Fruit fly (Drosophila melanogaster) whole organism, embryonic: Measurements from ENCODE around the gene Tlk.

Experiments used
- BtbVII ChIP-seq: fragments of 200-800 bp; sonication (Bioruptor generic); optimal IDR thresholded peaks from 3 replicates; lab custom pipeline; 2017; ENCODE audit warnings: missing biosample characterization, mild to moderate bottlenecking, missing genetic modification characterization
- CG1024 ChIP-seq: fragments of 200-800 bp; sonication (Bioruptor generic); IDR thresholded peaks from 2 replicates; pipeline ENCODE4 v1.3.6; 2022; ENCODE audit warnings: missing biosample characterization, missing genetic modification characterization
- CG11247 ChIP-seq: fragments of 200-800 bp; sonication (Bioruptor generic); IDR thresholded peaks from 2 replicates; pipeline ENCODE4 v1.3.6; 2022; ENCODE audit warnings: missing biosample characterization, missing genetic modification characterization
- CG11696 ChIP-seq: fragments of 200-800 bp; sonication (Bioruptor generic); IDR thresholded peaks from 2 replicates; pipeline ENCODE4 v1.3.6; 2022; ENCODE audit warnings: missing biosample characterization, missing genetic modification characterization
- CG13894 ChIP-seq: fragments of 200-800 bp; sonication (Bioruptor generic); optimal IDR thresholded peaks from 3 replicates; lab custom pipeline; 2018; ENCODE audit warnings: missing biosample characterization, mild to moderate bottlenecking, missing genetic modification characterization, moderate library complexity
- CG14965 ChIP-seq: fragments of 200-800 bp; sonication (Bioruptor generic); optimal IDR thresholded peaks from 2 replicates; lab custom pipeline; 2016; ENCODE audit warnings: missing biosample characterization, missing genetic modification characterization, borderline replicate concordance
- CG15073 ChIP-seq: fragments of 200-800 bp; sonication (Bioruptor generic); optimal IDR thresholded peaks from 2 replicates; lab custom pipeline; 2016; ENCODE audit warnings: missing biosample characterization, missing genetic modification characterization
- CG15479 ChIP-seq: fragments of 200-800 bp; sonication (Bioruptor generic); optimal IDR thresholded peaks from 3 replicates; lab custom pipeline; 2019; ENCODE audit warnings: missing biosample characterization, mild to moderate bottlenecking, missing genetic modification characterization, moderate library complexity
- CG17912 ChIP-seq: fragments of 200-800 bp; sonication (Bioruptor generic); optimal IDR thresholded peaks from 2 replicates; lab custom pipeline; 2018; ENCODE audit warnings: missing biosample characterization, mild to moderate bottlenecking, missing genetic modification characterization
- CG2129 ChIP-seq: fragments of 200-800 bp; sonication (Bioruptor generic); IDR thresholded peaks from 2 replicates; pipeline ENCODE4 v1.3.6; 2022; ENCODE audit warnings: missing biosample characterization, missing genetic modification characterization; ENCODE audit not compliant: partially characterized antibody
- CG30403 ChIP-seq: fragments of 200-800 bp; sonication (Bioruptor generic); optimal IDR thresholded peaks from 3 replicates; lab custom pipeline; 2016; ENCODE audit warnings: missing biosample characterization, missing genetic modification characterization
- CG31224 ChIP-seq: fragments of 200-800 bp; sonication (Bioruptor generic); IDR thresholded peaks from 2 replicates; pipeline ENCODE4 v1.3.6; 2022; ENCODE audit warnings: missing biosample characterization, missing genetic modification characterization
- CG6254 ChIP-seq: fragments of 200-800 bp; sonication (Bioruptor generic); optimal IDR thresholded peaks from 3 replicates; lab custom pipeline; 2017; ENCODE audit warnings: mild to moderate bottlenecking, missing biosample characterization, missing genetic modification reagents, missing genetic modification characterization
- CG6765 ChIP-seq: fragments of 200-800 bp; sonication (Bioruptor generic); optimal IDR thresholded peaks from 3 replicates; lab custom pipeline; 2017; ENCODE audit warnings: missing biosample characterization, mild to moderate bottlenecking, missing genetic modification characterization
- CG6813 ChIP-seq: fragments of 200-800 bp; sonication (Bioruptor generic); optimal IDR thresholded peaks from 2 replicates; lab custom pipeline; 2017; ENCODE audit warnings: missing biosample characterization, missing genetic modification characterization, mild to moderate bottlenecking, moderate library complexity, missing genetic modification reagents
- CG8359 ChIP-seq: fragments of 200-800 bp; sonication (Bioruptor generic); optimal IDR thresholded peaks from 2 replicates; lab custom pipeline; 2017; ENCODE audit warnings: missing biosample characterization, mild to moderate bottlenecking, missing genetic modification characterization, borderline replicate concordance
- CG8478 ChIP-seq: fragments of >200 bp; optimal IDR thresholded peaks from 2 replicates; lab custom pipeline; 2018
- CkIIα-i1 ChIP-seq: fragments of 200-800 bp; sonication (Bioruptor generic); IDR thresholded peaks from 2 replicates; pipeline ENCODE4 v1.3.6; 2022; ENCODE audit warnings: missing biosample characterization, missing genetic modification characterization
- Dip3 ChIP-seq: fragments of 200-800 bp; sonication (Bioruptor generic); optimal IDR thresholded peaks from 3 replicates; lab custom pipeline; 2016; ENCODE audit warnings: missing biosample characterization, missing genetic modification characterization
- Dref ChIP-seq: fragments of 200-800 bp; sonication (Bioruptor generic); IDR thresholded peaks from 2 replicates; pipeline ENCODE4 v1.3.6; 2022; ENCODE audit warnings: missing biosample characterization, missing genetic modification characterization
- Fer3 ChIP-seq: fragments of 200-800 bp; sonication (Bioruptor generic); optimal IDR thresholded peaks from 2 replicates; lab custom pipeline; 2018; ENCODE audit warnings: missing biosample characterization, mild to moderate bottlenecking, missing genetic modification characterization, moderate library complexity
- H2.0 ChIP-seq: fragments of 200-800 bp; sonication (Bioruptor generic); IDR thresholded peaks from 2 replicates; pipeline ENCODE4 v1.3.6; 2022; ENCODE audit warnings: missing biosample characterization, missing genetic modification characterization
- HLH54F ChIP-seq: fragments of 200-800 bp; sonication (Bioruptor generic); optimal IDR thresholded peaks from 3 replicates; lab custom pipeline; 2016; ENCODE audit warnings: missing biosample characterization, missing genetic modification characterization
- Lim3 ChIP-seq: fragments of 200-800 bp; sonication (Bioruptor generic); IDR thresholded peaks from 2 replicates; pipeline ENCODE4 v1.3.6; 2022; ENCODE audit warnings: missing biosample characterization, missing genetic modification characterization
- Mad ChIP-seq: fragments of 200-800 bp; sonication (Bioruptor generic); optimal IDR thresholded peaks from 2 replicates; lab custom pipeline; 2016; ENCODE audit warnings: missing biosample characterization, missing genetic modification characterization
- Ptx1 ChIP-seq: fragments of 200-800 bp; sonication (Bioruptor generic); IDR thresholded peaks from 2 replicates; pipeline ENCODE4 v1.3.6; 2022; ENCODE audit warnings: missing biosample characterization, missing genetic modification characterization
- Sry-β ChIP-seq: fragments of 200-800 bp; sonication (Bioruptor generic); optimal IDR thresholded peaks from 2 replicates; lab custom pipeline; 2018; ENCODE audit warnings: missing biosample characterization, mild to moderate bottlenecking, missing genetic modification characterization, moderate library complexity
- Trl ChIP-seq, 3 experiments: fragments of >200 bp in 2 of 3; fragments of 200-800 bp in 1 of 3; sonication (Bioruptor generic) in 1 of 3; optimal IDR thresholded peaks; 2 replicates in 1 of 3; 3 replicates in 2 of 3; lab custom pipeline; 2016 to 2017; ENCODE audit warnings: missing biosample characterization in 1 of 3, missing genetic modification characterization in 1 of 3
- bowl ChIP-seq: fragments of 200-800 bp; sonication (Bioruptor generic); IDR thresholded peaks from 2 replicates; pipeline ENCODE4 v1.3.6; 2022; ENCODE audit warnings: missing biosample characterization, missing genetic modification characterization
- corto ChIP-seq: fragments of 200-800 bp; sonication (Bioruptor generic); optimal IDR thresholded peaks from 2 replicates; lab custom pipeline; 2016; ENCODE audit warnings: missing biosample characterization, mild to moderate bottlenecking, missing genetic modification characterization, moderate library complexity
- ems ChIP-seq: fragments of 200-800 bp; sonication (Bioruptor generic); optimal IDR thresholded peaks from 3 replicates; lab custom pipeline; 2016; ENCODE audit warnings: missing biosample characterization, missing genetic modification characterization
- gce ChIP-seq: fragments of 200-800 bp; sonication (Bioruptor generic); IDR thresholded peaks from 3 replicates; pipeline ENCODE4 v1.3.6; 2022; ENCODE audit warnings: missing biosample characterization, missing genetic modification characterization
- gt ChIP-seq: fragments of 200-800 bp; sonication (Bioruptor generic); IDR thresholded peaks from 2 replicates; pipeline ENCODE4 v1.3.6; 2022; ENCODE audit warnings: missing biosample characterization, missing genetic modification characterization
- jigr1 ChIP-seq: fragments of 200-800 bp; sonication (Bioruptor generic); IDR thresholded peaks from 3 replicates; pipeline ENCODE4 v1.3.6; 2022; ENCODE audit warnings: missing biosample characterization, missing genetic modification characterization
- jing ChIP-seq: fragments of 200-800 bp; sonication (Bioruptor generic); optimal IDR thresholded peaks from 2 replicates; lab custom pipeline; 2018; ENCODE audit warnings: missing biosample characterization, mild to moderate bottlenecking, missing genetic modification characterization
- lola ChIP-seq, 3 experiments: fragments of >200 bp in 2 of 3; fragments of 200-800 bp in 1 of 3; sonication (Bioruptor generic) in 1 of 3; optimal IDR thresholded peaks; 2 replicates each; lab custom pipeline; 2017 to 2019; ENCODE audit warnings: missing biosample characterization in 3 of 3, missing genetic modification characterization in 3 of 3, mild to moderate bottlenecking in 1 of 3, moderate library complexity in 1 of 3
- luna ChIP-seq: fragments of 200-800 bp; sonication (Bioruptor generic); optimal IDR thresholded peaks from 2 replicates; lab custom pipeline; 2016; ENCODE audit warnings: missing biosample characterization, missing genetic modification characterization
- nmo ChIP-seq: fragments of 200-800 bp; sonication (Bioruptor generic); optimal IDR thresholded peaks from 2 replicates; lab custom pipeline; 2018; ENCODE audit warnings: missing biosample characterization, mild to moderate bottlenecking, missing genetic modification characterization, moderate library complexity
- pan ChIP-seq, 4 experiments: fragments of >200 bp in 3 of 4; fragments of 200-800 bp in 1 of 4; sonication (Bioruptor generic) in 1 of 4; optimal IDR thresholded peaks in 3 of 4; IDR thresholded peaks in 1 of 4; 2 replicates each; pipeline versions ENCODE4 v1.3.6 to Lab custom; 2017 to 2022; ENCODE audit warnings: missing biosample characterization in 2 of 4, missing genetic modification characterization in 2 of 4, mixed read lengths in 1 of 4
- pb ChIP-seq: fragments of 200-800 bp; sonication (Bioruptor generic); optimal IDR thresholded peaks from 3 replicates; lab custom pipeline; 2016; ENCODE audit warnings: missing biosample characterization, missing genetic modification characterization
- peb ChIP-seq: fragments of 200-800 bp; sonication (Bioruptor generic); IDR thresholded peaks from 2 replicates; pipeline ENCODE4 v1.3.6; 2022; ENCODE audit warnings: missing biosample characterization, missing genetic modification characterization
- pho ChIP-seq: fragments of 200-800 bp; sonication (Bioruptor generic); optimal IDR thresholded peaks from 2 replicates; lab custom pipeline; 2016; ENCODE audit warnings: missing biosample characterization, missing genetic modification characterization
- pum ChIP-seq: fragments of 200-800 bp; sonication (Bioruptor generic); optimal IDR thresholded peaks from 2 replicates; lab custom pipeline; 2016; ENCODE audit warnings: missing biosample characterization, missing genetic modification characterization
- pzg ChIP-seq: fragments of 200-800 bp; sonication (Bioruptor generic); optimal IDR thresholded peaks from 3 replicates; lab custom pipeline; 2018; ENCODE audit warnings: missing biosample characterization, mild to moderate bottlenecking, missing genetic modification characterization, moderate library complexity
- salm ChIP-seq: fragments of 200-800 bp; sonication (Bioruptor generic); optimal IDR thresholded peaks from 2 replicates; lab custom pipeline; 2018; ENCODE audit warnings: missing biosample characterization, mild to moderate bottlenecking, missing genetic modification characterization
- schlank ChIP-seq: fragments of 200-800 bp; sonication (Bioruptor generic); optimal IDR thresholded peaks from 2 replicates; lab custom pipeline; 2018; ENCODE audit warnings: missing biosample characterization, mild to moderate bottlenecking, missing genetic modification characterization
- sens-2 ChIP-seq: fragments of 200-800 bp; sonication (Bioruptor generic); IDR thresholded peaks from 2 replicates; pipeline ENCODE4 v1.3.6; 2022; ENCODE audit warnings: missing biosample characterization, missing genetic modification characterization
- sisA ChIP-seq: fragments of 200-800 bp; sonication (Bioruptor generic); IDR thresholded peaks from 2 replicates; pipeline ENCODE4 v1.3.6; 2022; ENCODE audit warnings: missing biosample characterization, missing genetic modification characterization
- zfh2 ChIP-seq: fragments of 200-800 bp; sonication (Bioruptor generic); optimal IDR thresholded peaks from 2 replicates; lab custom pipeline; 2016; ENCODE audit warnings: missing biosample characterization, missing genetic modification characterization

The Tlk gene

dm6 chrX:3720176-3720981 is 572 bp downstream of the Tlk start (continued):
- TF ChIP-seq CG8478 (lab: Kevin White, UChicago) (no peak), gt (GFP tag; lab: Robert Waterston, UW) (no peak), sens-2 (GFP tag; lab: Robert Waterston, UW) (no peak), CG6765 (GFP tag; lab: Kevin White, UChicago) (no peak), Dref (GFP tag; lab: Robert Waterston, UW) (no peak), jigr1 (no peak), schlank (no peak), CG2129 (GFP tag; lab: Robert Waterston, UW) (no peak), CG6254 (GFP tag; lab: Kevin White, UChicago) (no peak), Fer3 (tag; lab: Kevin White, UChicago) (no peak), lola (GFP tag; optimal IDR thresholded peaks at IDR 0.05; lab: Kevin White, UChicago) (no peak), BtbVII (GFP tag; lab: Kevin White, UChicago) (no peak), corto (no peak), CG15479 (GFP tag; lab: Kevin White, UChicago) (no peak), Sry-β (GFP tag; lab: Kevin White, UChicago) (no peak), pan (optimal IDR thresholded peaks at IDR 0.05; lab: Kevin White, UChicago) (no peak), pan (GFP tag; optimal IDR thresholded peaks at IDR 0.05 in 1 of 2, IDR thresholded peaks at IDR 0.05 in 1 of 2) (peak in 1 of 2 experiments; percentile 14), peb (no peak), Mad (GFP tag; lab: Kevin White, UChicago) (no peak), pum (no peak), pzg (GFP tag; lab: Kevin White, UChicago) (no peak), pho (GFP tag; lab: Kevin White, UChicago) (no peak), CG8359 (no peak), CG6813 (GFP tag; lab: Kevin White, UChicago) (no peak), HLH54F (GFP tag; lab: Kevin White, UChicago) (no peak), CG1024 (GFP tag; lab: Robert Waterston, UW) (no peak), luna (no peak), Dip3 (GFP tag; lab: Kevin White, UChicago) (no peak), jing (GFP tag; lab: Kevin White, UChicago) (no peak), H2.0 (GFP tag; lab: Robert Waterston, UW) (0 out of 2 replicates have a peak, but pooled peaks have one; percentile 27), salm (tag; lab: Kevin White, UChicago) (no peak), CkIIα-i1 (no peak), CG17912 (no peak), gce (GFP tag; lab: Robert Waterston, UW) (no peak), CG14965 (GFP tag; lab: Kevin White, UChicago) (no peak), CG13894 (tag; lab: Kevin White, UChicago) (peak; percentile 37), CG11247 (GFP tag; lab: Robert Waterston, UW) (no peak), nmo (GFP tag; lab: Kevin White, UChicago) (no peak), ems (GFP tag; lab: Kevin White, UChicago) (no peak), pb (GFP tag; lab: Kevin White, UChicago) (no peak), Trl (optimal IDR thresholded peaks at IDR 0.05; lab: Kevin White, UChicago) (peak in 1 of 2 experiments; percentile 20), Trl (GFP tag; optimal IDR thresholded peaks at IDR 0.05; lab: Kevin White, UChicago) (no peak), CG31224 (GFP tag; lab: Robert Waterston, UW) (no peak), zfh2 (GFP tag; lab: Kevin White, UChicago) (no peak), sisA (GFP tag; lab: Robert Waterston, UW) (0 out of 2 replicates have a peak, but pooled peaks have one; percentile 4), bowl (GFP tag; lab: Robert Waterston, UW) (no peak), CG30403 (GFP tag; lab: Kevin White, UChicago) (peak; percentile 1), Ptx1 (GFP tag; lab: Robert Waterston, UW) (0 out of 2 replicates have a peak, but pooled peaks have one; percentile 8), CG15073 (GFP tag; lab: Kevin White, UChicago) (no peak), CG11696 (GFP tag; lab: Robert Waterston, UW) (peak; percentile 21; the same call in 1 of the 2 replicates), Lim3 (GFP tag; lab: Robert Waterston, UW) (no peak)
